Worm (Caenorhabditis elegans) whole organism, mixed stage, embryonic: Measurements from ENCODE around the gene asp-18.

Source experiments
- M03D4.4 ChIP-seq: sonication (generic microtip); optimal IDR thresholded peaks from 2 replicates; lab custom pipeline; 2017; ENCODE audit warnings: mild to moderate bottlenecking, missing genetic modification characterization, missing compliant biosample characterization
- bed-3 ChIP-seq: fragments of 200-800 bp; sonication (Bioruptor generic); optimal IDR thresholded peaks from 3 replicates; lab custom pipeline; 2018; ENCODE audit warnings: mild to moderate bottlenecking, missing genetic modification characterization, moderate library complexity, missing compliant biosample characterization
- blmp-1 ChIP-seq: fragments of 150-350 bp; optimal IDR thresholded peaks from 2 replicates; lab custom pipeline; 2014; ENCODE audit warnings: missing biosample characterization, missing genetic modification characterization
- ceh-39 ChIP-seq: fragments of 150-350 bp; optimal IDR thresholded peaks from 2 replicates; lab custom pipeline; 2014; ENCODE audit warnings: missing biosample characterization, missing genetic modification characterization
- ceh-43 ChIP-seq: fragments of 200-800 bp; sonication (Bioruptor generic); optimal IDR thresholded peaks from 2 replicates; lab custom pipeline; 2018; ENCODE audit warnings: mild to moderate bottlenecking, missing genetic modification characterization, moderate library complexity, missing compliant biosample characterization
- cnd-1 ChIP-seq: fragments of 200-800 bp; sonication (Bioruptor generic); optimal IDR thresholded peaks from 2 replicates; lab custom pipeline; 2018; ENCODE audit warnings: mild to moderate bottlenecking, missing genetic modification characterization, missing compliant biosample characterization
- drap-1 ChIP-seq: fragments of 200-800 bp; sonication (Bioruptor generic); optimal IDR thresholded peaks from 3 replicates; lab custom pipeline; 2018; ENCODE audit warnings: mild to moderate bottlenecking, missing genetic modification characterization, missing compliant biosample characterization
- elt-1 ChIP-seq: sonication (generic microtip); optimal IDR thresholded peaks from 2 replicates; lab custom pipeline; 2017; ENCODE audit warnings: missing genetic modification characterization, mild to moderate bottlenecking, missing compliant biosample characterization, antibody characterized with exemption, moderate library complexity, borderline replicate concordance; ENCODE audit not compliant: insufficient read depth
- elt-3 ChIP-seq: fragments of 150-350 bp; optimal IDR thresholded peaks from 2 replicates; lab custom pipeline; 2014; ENCODE audit warnings: missing biosample characterization, missing genetic modification characterization
- flh-1 ChIP-seq: fragments of 200-800 bp; sonication (Bioruptor generic); optimal IDR thresholded peaks from 2 replicates; lab custom pipeline; 2018; ENCODE audit warnings: mild to moderate bottlenecking, missing genetic modification characterization, moderate library complexity, missing compliant biosample characterization
- ham-2 ChIP-seq: fragments of 200-800 bp; sonication (Bioruptor generic); optimal IDR thresholded peaks from 2 replicates; lab custom pipeline; 2018; ENCODE audit warnings: mild to moderate bottlenecking, missing genetic modification characterization, missing compliant biosample characterization
- hlh-1 ChIP-seq: fragments of 150-350 bp; optimal IDR thresholded peaks from 2 replicates; lab custom pipeline; 2014; ENCODE audit warnings: missing biosample characterization, missing genetic modification reagents, missing genetic modification characterization
- lin-13 ChIP-seq: fragments of 150-350 bp; optimal IDR thresholded peaks from 2 replicates; lab custom pipeline; 2014; ENCODE audit warnings: missing biosample characterization, missing genetic modification characterization
- lin-32 ChIP-seq: fragments of 200-800 bp; sonication (Bioruptor generic); optimal IDR thresholded peaks from 2 replicates; lab custom pipeline; 2018; ENCODE audit warnings: mild to moderate bottlenecking, missing genetic modification characterization, missing compliant biosample characterization
- lsy-2 ChIP-seq: fragments of 150-350 bp; optimal IDR thresholded peaks from 2 replicates; lab custom pipeline; 2014; ENCODE audit warnings: missing biosample characterization, missing genetic modification characterization
- mab-5 ChIP-seq: fragments of 150-350 bp; optimal IDR thresholded peaks from 2 replicates; lab custom pipeline; 2014; ENCODE audit warnings: missing biosample characterization, missing genetic modification characterization
- mls-2 ChIP-seq: sonication (generic microtip); optimal IDR thresholded peaks from 2 replicates; lab custom pipeline; 2016; ENCODE audit warnings: mild to moderate bottlenecking, missing genetic modification characterization, moderate library complexity, missing compliant biosample characterization
- nhr-12 ChIP-seq: fragments of 150-350 bp; optimal IDR thresholded peaks from 2 replicates; lab custom pipeline; 2014; ENCODE audit warnings: missing biosample characterization, missing genetic modification characterization
- nhr-237 ChIP-seq: fragments of 150-350 bp; optimal IDR thresholded peaks from 2 replicates; lab custom pipeline; 2014; ENCODE audit warnings: missing biosample characterization, missing genetic modification characterization
- nhr-28 ChIP-seq: fragments of 150-350 bp; optimal IDR thresholded peaks from 2 replicates; lab custom pipeline; 2014; ENCODE audit warnings: missing biosample characterization, missing genetic modification characterization
- nhr-76 ChIP-seq: sonication (generic microtip); optimal IDR thresholded peaks from 2 replicates; lab custom pipeline; 2017; ENCODE audit warnings: missing biosample characterization, missing genetic modification characterization
- pha-4 ChIP-seq: fragments of 150-350 bp; optimal IDR thresholded peaks from 2 replicates; lab custom pipeline; 2018; ENCODE audit warnings: missing biosample characterization, missing genetic modification reagents, missing genetic modification characterization
- sem-2 ChIP-seq: fragments of 200-800 bp; sonication (Bioruptor generic); optimal IDR thresholded peaks from 2 replicates; lab custom pipeline; 2018; ENCODE audit warnings: mild to moderate bottlenecking, missing genetic modification characterization, missing compliant biosample characterization
- snpc-4 ChIP-seq: fragments of 150-350 bp; optimal IDR thresholded peaks from 2 replicates; lab custom pipeline; 2014; ENCODE audit warnings: missing biosample characterization, missing genetic modification characterization
- sptf-1 ChIP-seq: sonication (generic microtip); optimal IDR thresholded peaks from 2 replicates; lab custom pipeline; 2017; ENCODE audit warnings: mild to moderate bottlenecking, missing genetic modification characterization, moderate library complexity, missing compliant biosample characterization
- tbx-8 ChIP-seq: fragments of 200-800 bp; sonication (Bioruptor generic); optimal IDR thresholded peaks from 2 replicates; lab custom pipeline; 2018; ENCODE audit warnings: mild to moderate bottlenecking, missing genetic modification characterization, moderate library complexity, missing compliant biosample characterization
- unc-39 ChIP-seq: fragments of 150-350 bp; optimal IDR thresholded peaks from 2 replicates; lab custom pipeline; 2014; ENCODE audit warnings: missing biosample characterization, missing genetic modification characterization
- unc-62 ChIP-seq: fragments of 150-350 bp; optimal IDR thresholded peaks from 2 replicates; lab custom pipeline; 2014; ENCODE audit warnings: missing biosample characterization, missing genetic modification reagents, missing genetic modification characterization
- zip-8 ChIP-seq: fragments of 150-350 bp; optimal IDR thresholded peaks from 2 replicates; lab custom pipeline; 2014; ENCODE audit warnings: missing biosample characterization, missing genetic modification characterization
- ztf-11 ChIP-seq: fragments of 150-350 bp; optimal IDR thresholded peaks from 2 replicates; lab custom pipeline; 2014; ENCODE audit warnings: missing biosample characterization, missing genetic modification characterization

asp-18 gene

DNA sequence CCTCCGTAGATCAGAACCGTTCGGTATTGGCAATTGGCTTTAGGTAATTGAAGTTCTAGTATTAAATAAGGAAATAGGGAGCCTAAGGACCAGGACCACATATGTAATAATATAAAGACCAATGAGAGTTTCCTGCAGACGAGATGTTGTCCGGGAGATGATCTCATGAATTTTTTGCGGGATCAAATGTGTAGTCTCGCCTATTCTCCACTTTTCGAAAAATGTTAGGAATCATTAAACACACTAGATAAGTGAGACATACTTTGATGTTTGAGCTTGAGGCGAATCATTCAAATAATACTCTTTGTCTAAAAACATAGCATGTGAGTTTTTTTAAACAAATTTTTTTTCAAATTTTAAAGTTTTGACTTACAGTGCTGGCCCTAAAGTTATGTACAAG is 21.6 kb upstream of the asp-18 start, which contains the start of gene F11D11.6:
Gene F11D11.6 (minus strand): TSS at position 101 of the 400 bp plus-strand sequence.
- TF ChIP-seq mls-2 (tag; lab: Kevin White, UChicago) (no peak), zip-8 (tag; lab: Kevin White, UChicago) (no peak), lin-13 (no peak), pha-4 (tag; lab: Kevin White, UChicago) (no peak), hlh-1 (tag; lab: Kevin White, UChicago) (no peak), drap-1 (GFP tag; lab: Kevin White, UChicago) (no peak)

DNA sequence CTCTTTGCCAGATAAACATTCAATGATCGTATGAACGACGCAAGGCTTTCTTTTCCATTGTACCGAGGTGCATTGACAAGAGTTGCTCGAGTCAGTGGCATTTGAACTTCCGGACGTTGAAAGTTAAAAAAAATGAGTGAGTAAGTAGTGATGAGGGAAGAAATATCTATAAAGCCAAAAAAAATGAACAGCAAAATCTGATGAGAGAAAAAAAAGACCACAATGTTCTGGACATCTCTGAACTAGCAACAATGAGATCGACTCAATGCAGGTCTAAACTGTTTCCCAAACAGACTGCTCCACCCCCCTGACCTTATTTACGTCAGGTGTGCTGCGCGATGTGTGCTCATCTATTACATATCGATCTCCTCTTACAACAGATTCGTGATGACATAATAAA is 19.0 kb upstream of the asp-18 start, which contains the start of the genes F11D11.21 and F11D11.12:
Gene F11D11.21 (minus strand): TSS at position 101 of the 400 bp plus-strand sequence.
Gene F11D11.12 (minus strand): TSS at position 238 of the 400 bp plus-strand sequence.
- TF ChIP-seq sem-2 (no peak), elt-3 (tag; lab: Kevin White, UChicago) (no peak), M03D4.4 (tag; lab: Kevin White, UChicago) (no peak), blmp-1 (tag; lab: Kevin White, UChicago) (no peak)

DNA sequence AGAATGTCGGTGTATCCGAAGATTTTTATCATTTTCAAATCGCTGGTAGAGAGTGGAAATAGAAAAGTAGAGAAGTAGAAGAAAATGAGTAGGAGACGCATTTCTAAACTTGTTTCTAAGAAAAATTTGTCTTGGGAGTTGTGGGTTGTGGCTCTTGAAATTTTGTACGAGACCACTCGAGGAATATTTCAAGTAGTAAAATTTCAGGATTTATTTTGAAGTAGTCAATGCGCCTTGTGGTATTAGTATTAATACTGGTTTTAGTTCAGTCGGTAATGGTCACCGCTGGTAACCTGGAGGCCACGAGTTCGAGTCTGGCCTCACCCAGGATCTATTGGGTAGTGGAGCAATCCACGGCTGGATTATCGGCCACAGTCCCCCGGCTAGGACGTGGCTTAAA is 17.2 kb upstream of the asp-18 start, which contains the start of gene clec-252:
Gene clec-252 (minus strand): TSS at position 101 of the 400 bp plus-strand sequence.
- TF ChIP-seq lin-13, result no peak

DNA sequence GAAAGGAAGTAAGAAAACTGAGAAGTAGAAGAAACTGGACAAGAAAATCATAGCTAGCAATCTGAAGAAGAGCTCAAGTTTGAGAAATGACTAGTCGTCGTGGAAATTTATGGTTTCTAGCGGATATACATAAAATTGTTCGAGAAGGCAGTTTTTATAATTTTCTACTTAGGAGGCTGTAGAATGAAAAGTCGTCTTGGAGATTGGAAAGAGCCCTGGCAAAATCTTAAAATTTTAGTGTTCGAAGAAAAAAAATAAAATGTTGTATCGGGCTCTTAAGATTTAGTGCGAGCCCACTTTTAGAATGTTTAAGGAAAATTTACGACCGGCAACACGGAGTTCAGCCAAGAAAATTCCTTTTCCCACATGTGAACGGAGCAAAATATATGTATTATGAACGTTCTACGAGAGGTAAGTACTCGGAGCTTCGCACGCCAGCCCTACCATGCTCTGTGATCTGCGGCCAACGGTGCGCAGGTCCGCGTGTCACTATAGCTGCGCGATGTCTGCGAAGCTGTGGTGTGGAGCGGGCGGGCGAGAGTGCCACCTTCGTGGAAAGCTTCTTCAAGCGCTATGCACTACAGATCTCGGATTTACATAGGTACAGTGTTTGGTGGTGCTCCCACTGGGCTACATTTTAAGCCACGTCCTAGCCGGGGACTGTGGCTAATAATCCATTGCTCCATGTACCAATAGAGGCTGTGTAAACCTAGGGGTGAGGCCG is 15.6 kb upstream of the asp-18 start, which contains the start of gene clec-251:
Gene clec-251 (minus strand): TSS at position 51 of the 724 bp plus-strand sequence.
- TF ChIP-seq sem-2, result no peak
- no peak for TF ChIP-seq ztf-11 (tag; lab: Kevin White, UChicago)
- TF ChIP-seq sptf-1, result no peak
- TF ChIP-seq snpc-4 (tag; lab: Kevin White, UChicago), result no peak
- no peak for TF ChIP-seq ham-2 (GFP tag; lab: Kevin White, UChicago)
- no peak for TF ChIP-seq M03D4.4 (tag; lab: Kevin White, UChicago)
- TF ChIP-seq mab-5 (tag; lab: Kevin White, UChicago), result no peak
- TF ChIP-seq cnd-1 (tag; lab: Kevin White, UChicago), result no peak
- no peak for TF ChIP-seq nhr-12
- TF ChIP-seq lin-32 (GFP tag; lab: Kevin White, UChicago), result no peak
- TF ChIP-seq nhr-237 (tag; lab: Kevin White, UChicago), result no peak
- no peak for TF ChIP-seq lin-13
- TF ChIP-seq tbx-8, result no peak
- no peak for TF ChIP-seq ceh-43 (GFP tag; lab: Kevin White, UChicago)
- TF ChIP-seq zip-8 (tag; lab: Kevin White, UChicago), result no peak
- TF ChIP-seq unc-62, result no peak
- TF ChIP-seq nhr-28 (tag; lab: Kevin White, UChicago), result no peak
- no peak for TF ChIP-seq ceh-39 (tag; lab: Kevin White, UChicago)

DNA sequence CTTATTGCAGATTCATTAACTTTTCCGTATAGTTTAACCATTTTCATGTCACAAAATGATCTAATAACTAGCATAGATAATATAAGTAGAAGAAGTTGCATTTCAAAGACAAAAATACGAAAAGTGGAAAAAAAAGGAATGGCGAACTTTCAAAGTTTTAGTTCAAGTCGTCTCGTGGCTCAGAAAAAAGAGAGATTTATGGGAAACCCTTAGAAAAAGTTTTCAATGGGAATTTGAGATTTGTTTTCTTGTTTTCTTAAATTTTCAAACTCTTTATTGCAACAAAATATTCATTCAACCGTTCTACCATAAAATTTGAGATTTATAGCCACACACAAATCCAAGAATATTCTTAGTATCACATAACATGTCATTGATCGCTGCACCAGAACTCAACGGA is 10.6 kb upstream of the asp-18 start, which contains the start of gene clec-250:
Gene clec-250 (minus strand): TSS at position 101 of the 400 bp plus-strand sequence.
- TF ChIP-seq lin-32 (GFP tag; lab: Kevin White, UChicago) (no peak), bed-3 (GFP tag; lab: Kevin White, UChicago) (no peak), unc-62 (no peak), tbx-8 (no peak), zip-8 (tag; lab: Kevin White, UChicago) (no peak), flh-1 (GFP tag; lab: Kevin White, UChicago) (no peak), mls-2 (tag; lab: Kevin White, UChicago) (no peak), elt-3 (tag; lab: Kevin White, UChicago) (no peak), lsy-2 (tag; lab: Kevin White, UChicago) (no peak), unc-39 (no peak), sptf-1 (no peak), nhr-28 (tag; lab: Kevin White, UChicago) (no peak), blmp-1 (tag; lab: Kevin White, UChicago) (no peak), M03D4.4 (tag; lab: Kevin White, UChicago) (no peak), nhr-76 (no peak), lin-13 (no peak), ham-2 (GFP tag; lab: Kevin White, UChicago) (no peak), ceh-39 (tag; lab: Kevin White, UChicago) (no peak), elt-1 (tag; lab: Kevin White, UChicago) (no peak), pha-4 (tag; lab: Kevin White, UChicago) (no peak)
